Fruit fly (Drosophila melanogaster): ENCODE results near the gene Toll-9.

DNA sequence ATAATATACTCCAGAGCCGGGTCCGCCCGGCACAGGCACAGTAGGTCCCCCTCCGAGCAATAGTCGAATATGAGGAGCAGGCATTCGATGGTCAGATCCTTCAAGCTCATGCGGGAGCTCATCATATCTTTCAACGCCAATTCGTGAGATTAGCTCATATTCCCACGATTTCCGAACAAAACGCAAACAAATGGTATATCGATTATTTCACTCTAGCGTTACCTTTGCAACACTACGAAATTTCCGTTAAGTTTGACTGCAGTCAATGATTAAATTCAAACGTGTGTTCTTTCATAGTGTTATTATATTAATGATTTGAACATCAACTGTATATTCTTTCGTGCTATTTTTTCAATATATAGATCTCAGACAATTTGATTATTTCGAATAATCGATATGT is 26.8 kb upstream of the Toll-9 start, which contains the start of gene CG33969:
- TF ChIP-seq spab (GFP tag; optimal IDR thresholded peaks at IDR 0.05) (no peak), salr (GFP tag; optimal IDR thresholded peaks at IDR 0.05) (no peak), CG32006 (GFP tag; optimal IDR thresholded peaks at IDR 0.05) (no peak), Sox15 (GFP tag; optimal IDR thresholded peaks at IDR 0.05) (no peak), dsx (GFP tag; optimal IDR thresholded peaks at IDR 0.05; ENCODE audit: poor library complexity, severe bottlenecking) (no peak), CG16779 (tag; optimal IDR thresholded peaks at IDR 0.05) (no peak), CG9139 (GFP tag; optimal IDR thresholded peaks at IDR 0.05) (no peak), Eip78C (GFP tag) (peak; percentile 77), CG4318 (GFP tag; optimal IDR thresholded peaks at IDR 0.05) (no peak), net (GFP tag; optimal IDR thresholded peaks at IDR 0.05) (no peak), Ets21C (GFP tag; optimal IDR thresholded peaks at IDR 0.05) (no peak)
